Fruit fly (Drosophila melanogaster): ENCODE data around the gene Trf5.

DNA sequence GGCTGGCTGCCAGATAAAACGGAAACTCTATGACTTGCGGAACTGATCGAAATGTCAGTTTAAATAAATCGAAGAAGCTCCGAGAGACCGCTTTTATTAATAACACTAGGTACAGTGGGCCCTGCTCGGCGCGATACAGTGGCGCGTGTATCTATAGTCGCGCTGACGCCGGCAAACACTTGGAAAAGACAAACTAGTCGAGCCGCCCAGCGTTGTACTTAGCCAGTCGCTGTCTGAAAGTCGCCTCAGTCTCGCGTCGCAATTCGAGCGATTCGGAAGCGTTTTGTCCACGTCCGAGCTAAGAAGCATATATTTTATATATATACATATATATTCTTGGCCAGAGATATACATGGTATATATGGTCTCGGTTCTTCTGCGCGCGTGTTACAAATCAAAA lies 33.6 kb upstream of the Trf5 start:
- TF ChIP-seq CTCF (optimal IDR thresholded peaks at IDR 0.05): no peak
- TF ChIP-seq CG8478 (optimal IDR thresholded peaks at IDR 0.05): no peak
